Worm (Caenorhabditis elegans): ENCODE measurements around the gene F54B11.7.
A peak's percentile ranks its signal among the peaks of the same experiment; 100 is the strongest.

F54B11.7 gene

ce11 chrX:13596003-13596767 lies 4.1 kb upstream of the F54B11.7 start, which contains the start of gene F54B11.5 (continued):
- TF ChIP-seq sptf-1 (tag; optimal IDR thresholded peaks at IDR 0.05) (no peak), hpl-2 (GFP tag; optimal IDR thresholded peaks at IDR 0.05) (no peak), sup-37 (GFP tag; optimal IDR thresholded peaks at IDR 0.05) (no peak), ets-5 (GFP tag; IDR thresholded peaks at IDR 0.05) (no peak), sox-4 (tag; optimal IDR thresholded peaks at IDR 0.05) (peak; percentile 2), pag-3 (tag; optimal IDR thresholded peaks at IDR 0.05; ENCODE audit: borderline replicate concordance, insufficient read depth) (no peak), nhr-47 (tag; optimal IDR thresholded peaks at IDR 0.05) (peak; percentile 61), unc-86 (tag; optimal IDR thresholded peaks at IDR 0.05) (peak; percentile 11), nhr-28 (tag; optimal IDR thresholded peaks at IDR 0.05) (no peak), nhr-76 (tag; optimal IDR thresholded peaks at IDR 0.05) (no peak), isw-1 (GFP tag; IDR thresholded peaks at IDR 0.05) (peak; percentile 15; the same call in 1 of the 2 replicates), dsc-1 (tag; optimal IDR thresholded peaks at IDR 0.05) (peak; percentile 63), nhr-20 (tag; optimal IDR thresholded peaks at IDR 0.05) (peak; percentile 47), dpl-1 (GFP tag; optimal IDR thresholded peaks at IDR 0.05) (peak in 2 of 3 experiments; percentile 34 to 49), fos-1 (tag; optimal IDR thresholded peaks at IDR 0.05) (peak; percentile 18), xbp-1 (tag; optimal IDR thresholded peaks at IDR 0.05) (peak; percentile 44), C34B4.2 (tag; optimal IDR thresholded peaks at IDR 0.05) (no peak), egl-27 (tag; optimal IDR thresholded peaks at IDR 0.05) (no peak), zip-4 (GFP tag; optimal IDR thresholded peaks at IDR 0.05) (no peak), unc-62 (GFP tag; optimal IDR thresholded peaks at IDR 0.05) (no peak), ztf-11 (tag; optimal IDR thresholded peaks at IDR 0.05) (no peak), unc-98 (GFP tag; IDR thresholded peaks at IDR 0.05) (no peak), rnt-1 (tag; optimal IDR thresholded peaks at IDR 0.05) (peak; percentile 43), lsy-2 (tag; optimal IDR thresholded peaks at IDR 0.05) (peak; percentile 35 to 66), lir-3 (tag; optimal IDR thresholded peaks at IDR 0.05; ENCODE audit: poor library complexity) (no peak), ceh-90 (tag; optimal IDR thresholded peaks at IDR 0.05) (no peak), mep-1 (tag; optimal IDR thresholded peaks at IDR 0.05) (peak; percentile 84), mef-2 (tag; optimal IDR thresholded peaks at IDR 0.05) (no peak), efl-1 (optimal IDR thresholded peaks at IDR 0.05) (peak; percentile 36 to 50), efl-1 (GFP tag; optimal IDR thresholded peaks at IDR 0.05 in 1 of 2) (peak in 1 of 2 experiments; percentile 34), fkh-8 (tag; optimal IDR thresholded peaks at IDR 0.05) (peak; percentile 75), alr-1 (tag; optimal IDR thresholded peaks at IDR 0.05; ENCODE audit: borderline replicate concordance) (no peak)

ce11 chrX:13598021-13598499 lies 2.2 kb upstream of the F54B11.7 start, which contains the start of gene bra-1:
TSS of gene bra-1 (plus strand) at chrX:13598449.
- TF ChIP-seq fos-1 (tag; optimal IDR thresholded peaks at IDR 0.05) (peak; percentile 50), mep-1 (tag; optimal IDR thresholded peaks at IDR 0.05) (peak; percentile 60), efl-1 (optimal IDR thresholded peaks at IDR 0.05) (peak; percentile 29 to 32), efl-1 (GFP tag; optimal IDR thresholded peaks at IDR 0.05 in 1 of 2) (peak; percentile 16 to 61), dpl-1 (GFP tag; optimal IDR thresholded peaks at IDR 0.05) (peak in 2 of 3 experiments; percentile 26 to 54), tbx-2 (tag; optimal IDR thresholded peaks at IDR 0.05) (peak; percentile 69), fkh-8 (tag; optimal IDR thresholded peaks at IDR 0.05) (peak; percentile 94), sox-4 (tag; optimal IDR thresholded peaks at IDR 0.05) (peak; percentile 68), isw-1 (GFP tag; IDR thresholded peaks at IDR 0.05) (peak; percentile 32), swsn-7 (tag; optimal IDR thresholded peaks at IDR 0.05) (peak; percentile 71), nhr-47 (tag; optimal IDR thresholded peaks at IDR 0.05) (peak; percentile 86), nhr-19 (GFP tag; conservative IDR thresholded peaks at IDR 0.05) (peak; percentile 12; the same call in 1 of the 2 replicates), lin-39 (tag; optimal IDR thresholded peaks at IDR 0.05) (no peak), grh-1 (GFP tag; IDR thresholded peaks at IDR 0.05) (no peak), nhr-20 (tag; optimal IDR thresholded peaks at IDR 0.05) (peak; percentile 72), unc-86 (tag; optimal IDR thresholded peaks at IDR 0.05) (peak; percentile 75), lin-35 (GFP tag; optimal IDR thresholded peaks at IDR 0.05) (peak; percentile 47 to 52), vab-15 (tag; optimal IDR thresholded peaks at IDR 0.05) (peak; percentile 18), nhr-77 (tag; optimal IDR thresholded peaks at IDR 0.05) (peak; percentile 23), nhr-71 (tag; optimal IDR thresholded peaks at IDR 0.05) (peak; percentile 83), egl-13 (tag; optimal IDR thresholded peaks at IDR 0.05) (peak; percentile 86), fkh-4 (tag; optimal IDR thresholded peaks at IDR 0.05; ENCODE audit: borderline replicate concordance) (peak; percentile 10), snu-23 (GFP tag; optimal IDR thresholded peaks at IDR 0.05) (peak; percentile 69), dsc-1 (tag; optimal IDR thresholded peaks at IDR 0.05) (peak; percentile 90), nhr-76 (tag; optimal IDR thresholded peaks at IDR 0.05) (no peak), ceh-8 (GFP tag; optimal IDR thresholded peaks at IDR 0.05) (peak; percentile 46), elt-3 (tag; optimal IDR thresholded peaks at IDR 0.05) (no peak), blmp-1 (tag; optimal IDR thresholded peaks at IDR 0.05) (peak; percentile 15), irx-1 (tag; optimal IDR thresholded peaks at IDR 0.05) (peak; percentile 33)
